Worm (Caenorhabditis elegans): ENCODE data around the gene col-88.

- TF ChIP-seq ama-1 (optimal IDR thresholded peaks at IDR 0.05) (no peak), sea-1 (GFP tag; conservative IDR thresholded peaks at IDR 0.05) (no peak), flt-1 (GFP tag; IDR thresholded peaks at IDR 0.05) (no peak), aly-1 (tag; optimal IDR thresholded peaks at IDR 0.05) (no peak), tbx-11 (GFP tag; IDR thresholded peaks at IDR 0.05) (no peak), B0310.2 (tag; optimal IDR thresholded peaks at IDR 0.05) (no peak), hmbx-1 (tag; optimal IDR thresholded peaks at IDR 0.05) (no peak), pes-1 (GFP tag; IDR thresholded peaks at IDR 0.05) (no peak), tbx-37 (GFP tag; conservative IDR thresholded peaks at IDR 0.05) (no peak), tra-4 (tag; optimal IDR thresholded peaks at IDR 0.05) (no peak), ceh-13 (GFP tag; optimal IDR thresholded peaks at IDR 0.05) (no peak), hnd-1 (tag; optimal IDR thresholded peaks at IDR 0.05) (no peak), F13C5.2 (tag; optimal IDR thresholded peaks at IDR 0.05) (no peak)
These were observed 9.3 kb upstream of the col-88 start for ce11 chrIII:31600-31999.

Data from whole organism, early embryonic.